Fruit fly (Drosophila melanogaster): ENCODE results near the gene Fdx2.

Fdx2 gene

DNA sequence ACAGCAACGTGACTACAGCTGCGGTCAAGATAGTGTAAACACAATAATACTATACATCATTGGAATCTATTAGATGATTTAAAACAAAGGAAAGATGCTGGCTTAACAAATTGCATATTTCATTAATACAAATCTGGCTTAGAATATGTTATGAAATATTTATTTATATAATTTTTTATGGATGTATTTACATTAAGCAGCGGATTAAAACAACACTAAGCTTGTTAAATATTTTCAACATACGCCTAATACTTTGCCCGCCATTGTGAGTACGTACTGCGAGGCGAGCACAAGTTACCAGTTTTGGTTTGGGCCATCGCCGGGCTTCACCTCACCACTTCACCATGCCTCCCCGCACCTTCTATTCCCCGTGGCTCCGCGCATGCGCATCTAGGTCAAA, 22.4 kb upstream of the Fdx2 start (continued):
- TF ChIP-seq CG1603 (tag; optimal IDR thresholded peaks at IDR 0.05) (peak; percentile 6), PHDP (tag; optimal IDR thresholded peaks at IDR 0.05) (peak; percentile 83), nerfin-1 (tag; optimal IDR thresholded peaks at IDR 0.05) (peak; percentile 69), CG6654 (GFP tag; optimal IDR thresholded peaks at IDR 0.05) (no peak), CG34224 (GFP tag; IDR thresholded peaks at IDR 0.05; ENCODE audit: partially characterized antibody) (no peak), CG34422 (GFP tag; IDR thresholded peaks at IDR 0.05) (peak; percentile 54; the same call in 1 of the 3 replicates), NC2α (GFP tag; optimal IDR thresholded peaks at IDR 0.05) (no peak), CG9817 (tag; optimal IDR thresholded peaks at IDR 0.05) (peak; percentile 45), wdn (GFP tag; IDR thresholded peaks at IDR 0.05) (0 out of 2 replicates have a peak, but pooled peaks have one; percentile 7), Nf-YA (GFP tag; IDR thresholded peaks at IDR 0.05) (peak; percentile 15; the same call in 1 of the 2 replicates), ind (GFP tag; optimal IDR thresholded peaks at IDR 0.05) (peak; percentile 60), HHEX (GFP tag; optimal IDR thresholded peaks at IDR 0.05) (peak; percentile 40), trh (GFP tag; optimal IDR thresholded peaks at IDR 0.05) (no peak), CG4820 (GFP tag; optimal IDR thresholded peaks at IDR 0.05) (peak; percentile 11), CG1602 (GFP tag; optimal IDR thresholded peaks at IDR 0.05) (peak; percentile 49), crp (GFP tag; optimal IDR thresholded peaks at IDR 0.05) (no peak), Mad (GFP tag; optimal IDR thresholded peaks at IDR 0.05) (no peak), abd-A (tag; optimal IDR thresholded peaks at IDR 0.05) (no peak), CG8089 (GFP tag; optimal IDR thresholded peaks at IDR 0.05) (no peak), Dip2 (GFP tag; IDR thresholded peaks at IDR 0.05) (no peak), CG6765 (GFP tag; optimal IDR thresholded peaks at IDR 0.05) (peak; percentile 49), Antp (GFP tag; optimal IDR thresholded peaks at IDR 0.05) (no peak), CG11456 (GFP tag; IDR thresholded peaks at IDR 0.05) (0 out of 3 replicates have a peak, but pooled peaks have one; percentile 28), cas (GFP tag; IDR thresholded peaks at IDR 0.05) (0 out of 2 replicates have a peak, but pooled peaks have one; percentile 10), Lhr (GFP tag; optimal IDR thresholded peaks at IDR 0.05) (peak; percentile 15), sug (tag; optimal IDR thresholded peaks at IDR 0.05) (no peak), Camta (GFP tag; optimal IDR thresholded peaks at IDR 0.05) (no peak), gcm2 (GFP tag; optimal IDR thresholded peaks at IDR 0.05) (no peak), az2 (GFP tag; optimal IDR thresholded peaks at IDR 0.05) (peak; percentile 44), Optix (GFP tag; IDR thresholded peaks at IDR 0.05) (no peak; the same call in 2 of the 3 replicates), CG14860 (GFP tag; IDR thresholded peaks at IDR 0.05; ENCODE audit: partially characterized antibody) (no peak), CG4282 (GFP tag; optimal IDR thresholded peaks at IDR 0.05) (no peak), zf30C (GFP tag; optimal IDR thresholded peaks at IDR 0.05) (no peak), CG11504 (tag; optimal IDR thresholded peaks at IDR 0.05) (peak; percentile 87), grau (tag; optimal IDR thresholded peaks at IDR 0.05) (peak; percentile 81), Jarid2 (GFP tag; optimal IDR thresholded peaks at IDR 0.05) (peak; percentile 6), rib (GFP tag; IDR thresholded peaks at IDR 0.05) (no peak), Kr (GFP tag; optimal IDR thresholded peaks at IDR 0.05) (no peak), tll (GFP tag; optimal IDR thresholded peaks at IDR 0.05) (no peak), kay (GFP tag; optimal IDR thresholded peaks at IDR 0.05) (no peak), sob (GFP tag; IDR thresholded peaks at IDR 0.05) (peak; percentile 61; the same call in 1 of the 2 replicates), CG15479 (GFP tag; optimal IDR thresholded peaks at IDR 0.05) (no peak), CG15696 (tag; optimal IDR thresholded peaks at IDR 0.05) (peak; percentile 38), Six4 (GFP tag; optimal IDR thresholded peaks at IDR 0.05) (peak; percentile 40), MTF-1 (GFP tag; optimal IDR thresholded peaks at IDR 0.05; ENCODE audit: borderline replicate concordance) (peak; percentile 15), Xrp1 (GFP tag; IDR thresholded peaks at IDR 0.05) (peak; percentile 81), Dfd (GFP tag; optimal IDR thresholded peaks at IDR 0.05) (no peak), CG15601 (tag; optimal IDR thresholded peaks at IDR 0.05) (peak; percentile 74), pan (optimal IDR thresholded peaks at IDR 0.05) (no peak), pan (GFP tag; optimal IDR thresholded peaks at IDR 0.05 in 1 of 2, IDR thresholded peaks at IDR 0.05 in 1 of 2) (peak in 1 of 2 experiments; percentile 69)
